Worm (Caenorhabditis elegans) whole organism, L4 larva: ENCODE data around the gene T14B4.8.

ENCODE experiments used
- F26F4.8 ChIP-seq: fragments of 200-800 bp; sonication (Bioruptor generic); conservative IDR thresholded peaks from 2 replicates; pipeline ENCODE4 v1.3.6; 2022; ENCODE audit warnings: missing genetic modification characterization, missing compliant biosample characterization
- R02D3.7 ChIP-seq: fragments of 150-350 bp; sonication (generic microtip); optimal IDR thresholded peaks from 3 replicates; lab custom pipeline; 2014; ENCODE audit warnings: missing biosample characterization, missing genetic modification characterization
- T20F7.1 ChIP-seq: fragments of 200-800 bp; sonication (Bioruptor generic); optimal IDR thresholded peaks from 2 replicates; lab custom pipeline; 2018; ENCODE audit warnings: mild to moderate bottlenecking, missing genetic modification characterization, missing compliant biosample characterization
- T26A8.4 ChIP-seq: fragments of 200-800 bp; sonication (Bioruptor generic); IDR thresholded peaks from 2 replicates; pipeline ENCODE4 v1.3.6; 2022; ENCODE audit warnings: missing genetic modification characterization, missing compliant biosample characterization
- Y48G9A.11 ChIP-seq: fragments of 200-800 bp; sonication (Bioruptor generic); IDR thresholded peaks from 2 replicates; pipeline ENCODE4 v1.3.6; 2022; ENCODE audit warnings: missing genetic modification reagents, missing genetic modification characterization, missing compliant biosample characterization
- aly-2 ChIP-seq: sonication (generic microtip); optimal IDR thresholded peaks from 2 replicates; lab custom pipeline; 2018; ENCODE audit warnings: missing biosample characterization, missing genetic modification characterization
- ama-1 ChIP-seq: fragments of 150-350 bp; optimal IDR thresholded peaks from 2 replicates; lab custom pipeline; 2014; ENCODE audit warnings: inconsistent platforms, mixed read lengths
- arid-1 ChIP-seq: fragments of 200-800 bp; sonication (Bioruptor generic); conservative IDR thresholded peaks from 2 replicates; pipeline ENCODE4 v1.3.6; 2022; ENCODE audit warnings: missing genetic modification reagents, missing genetic modification characterization, missing compliant biosample characterization
- ceh-20 ChIP-seq: fragments of 200-800 bp; sonication (Bioruptor generic); IDR thresholded peaks from 2 replicates; pipeline ENCODE4 v1.3.6; 2022; ENCODE audit warnings: missing genetic modification reagents, missing genetic modification characterization, missing compliant biosample characterization
- ceh-44 ChIP-seq: fragments of 200-800 bp; sonication (Bioruptor generic); IDR thresholded peaks from 2 replicates; pipeline ENCODE4 v1.3.6; 2022; ENCODE audit warnings: missing genetic modification reagents, missing genetic modification characterization, missing compliant biosample characterization
- daf-16 ChIP-seq, 3 experiments: sonication (generic microtip); optimal IDR thresholded peaks; 2 replicates each; lab custom pipeline; 2016 to 2017; ENCODE audit warnings: missing genetic modification characterization in 3 of 3, missing genetic modification reagents in 3 of 3, mild to moderate bottlenecking in 2 of 3, missing compliant biosample characterization in 2 of 3, missing biosample characterization in 1 of 3, moderate library complexity in 1 of 3
- daf-19 ChIP-seq: fragments of 200-800 bp; sonication (Bioruptor generic); conservative IDR thresholded peaks from 2 replicates; pipeline ENCODE4 v1.3.6; 2022; ENCODE audit warnings: missing genetic modification characterization, missing compliant biosample characterization
- dmd-8 ChIP-seq: fragments of 200-800 bp; sonication (Bioruptor generic); IDR thresholded peaks from 2 replicates; pipeline ENCODE4 v1.3.6; 2022; ENCODE audit warnings: missing genetic modification characterization, missing compliant biosample characterization
- dmd-9 ChIP-seq: fragments of 200-800 bp; sonication (Bioruptor generic); IDR thresholded peaks from 2 replicates; pipeline ENCODE4 v1.3.6; 2022; ENCODE audit warnings: missing genetic modification reagents, missing genetic modification characterization, missing compliant biosample characterization
- dve-1 ChIP-seq: sonication (generic microtip); optimal IDR thresholded peaks from 2 replicates; lab custom pipeline; 2017; ENCODE audit warnings: antibody characterized with exemption, mild to moderate bottlenecking, missing genetic modification characterization, missing compliant biosample characterization; ENCODE audit not compliant: insufficient read depth
- fkh-10 ChIP-seq: fragments of 150-350 bp; optimal IDR thresholded peaks from 2 replicates; lab custom pipeline; 2014; ENCODE audit warnings: missing biosample characterization, missing genetic modification reagents, missing genetic modification characterization
- gei-8 ChIP-seq: fragments of 200-800 bp; sonication (Bioruptor generic); optimal IDR thresholded peaks from 2 replicates; lab custom pipeline; 2018; ENCODE audit warnings: mild to moderate bottlenecking, missing genetic modification characterization, missing compliant biosample characterization
- hif-1 ChIP-seq, 2 experiments: sonication (generic microtip); optimal IDR thresholded peaks; 2 replicates each; lab custom pipeline; 2016 to 2017; ENCODE audit warnings: missing compliant biosample characterization in 2 of 2, missing genetic modification characterization in 2 of 2, missing genetic modification reagents in 2 of 2, missing genotype in 2 of 2, mild to moderate bottlenecking in 1 of 2
- hlh-30 ChIP-seq: sonication (generic microtip); optimal IDR thresholded peaks from 2 replicates; lab custom pipeline; 2017; ENCODE audit warnings: antibody characterized with exemption, mild to moderate bottlenecking, missing genetic modification characterization, missing compliant biosample characterization; ENCODE audit not compliant: insufficient read depth
- hmg-1.1 ChIP-seq: fragments of 200-800 bp; sonication (Bioruptor generic); IDR thresholded peaks from 2 replicates; pipeline ENCODE4 v1.3.6; 2022; ENCODE audit warnings: missing genetic modification reagents, missing genetic modification characterization, missing compliant biosample characterization
- lin-38 ChIP-seq: fragments of 200-800 bp; sonication (Bioruptor generic); IDR thresholded peaks from 2 replicates; pipeline ENCODE4 v1.3.6; 2022; ENCODE audit warnings: missing genetic modification reagents, missing genetic modification characterization, missing compliant biosample characterization
- lin-39 ChIP-seq: fragments of 150-350 bp; optimal IDR thresholded peaks from 2 replicates; lab custom pipeline; 2014; ENCODE audit warnings: missing biosample characterization, missing genetic modification reagents, missing genetic modification characterization
- lir-3 ChIP-seq: sonication (generic microtip); optimal IDR thresholded peaks from 2 replicates; lab custom pipeline; 2016; ENCODE audit warnings: mild to moderate bottlenecking, missing genetic modification characterization, missing compliant biosample characterization
- madf-5 ChIP-seq, 2 experiments: fragments of 200-800 bp; sonication (Bioruptor generic); IDR thresholded peaks; 2 replicates each; pipeline ENCODE4 v1.3.6; 2022; ENCODE audit warnings: missing compliant biosample characterization in 2 of 2, missing genetic modification characterization in 2 of 2
- mdl-1 ChIP-seq, 2 experiments: fragments of 150-350 bp in 1 of 2; sonication (generic microtip) in 1 of 2; optimal IDR thresholded peaks; 2 replicates each; lab custom pipeline; 2014 to 2017; ENCODE audit warnings: missing biosample characterization in 2 of 2, missing genetic modification characterization in 2 of 2
- mep-1 ChIP-seq: fragments of 150-350 bp; sonication (generic microtip); optimal IDR thresholded peaks from 3 replicates; lab custom pipeline; 2014; ENCODE audit warnings: missing biosample characterization, missing genetic modification characterization
- mxl-3 ChIP-seq: fragments of 200-800 bp; sonication (Bioruptor generic); optimal IDR thresholded peaks from 2 replicates; lab custom pipeline; 2018; ENCODE audit warnings: mild to moderate bottlenecking, missing genetic modification characterization, missing compliant biosample characterization
- nhr-10 ChIP-seq: fragments of 150-350 bp; optimal IDR thresholded peaks from 2 replicates; lab custom pipeline; 2014; ENCODE audit warnings: missing biosample characterization, missing genetic modification characterization
- nhr-11 ChIP-seq: fragments of 150-350 bp; optimal IDR thresholded peaks from 2 replicates; lab custom pipeline; 2014; ENCODE audit warnings: missing biosample characterization, missing genetic modification characterization
- nhr-28 ChIP-seq: fragments of 150-350 bp; optimal IDR thresholded peaks from 2 replicates; lab custom pipeline; 2014; ENCODE audit warnings: missing biosample characterization, missing genetic modification characterization
- nhr-41 ChIP-seq: fragments of 200-800 bp; sonication (Bioruptor generic); IDR thresholded peaks from 2 replicates; pipeline ENCODE4 v1.3.6; 2022; ENCODE audit warnings: missing genetic modification reagents, missing genetic modification characterization, missing compliant biosample characterization
- nhr-42 ChIP-seq: fragments of 200-800 bp; sonication (Bioruptor generic); IDR thresholded peaks from 2 replicates; pipeline ENCODE4 v1.3.6; 2022; ENCODE audit warnings: missing genetic modification characterization, missing compliant biosample characterization
- nhr-76 ChIP-seq: fragments of 150-350 bp; optimal IDR thresholded peaks from 2 replicates; lab custom pipeline; 2014; ENCODE audit warnings: missing biosample characterization, missing genetic modification characterization
- nhr-77 ChIP-seq: fragments of 150-350 bp; optimal IDR thresholded peaks from 2 replicates; lab custom pipeline; 2014; ENCODE audit warnings: missing biosample characterization, missing genetic modification characterization
- saeg-2 ChIP-seq: fragments of 200-800 bp; sonication (Bioruptor generic); IDR thresholded peaks from 2 replicates; pipeline ENCODE4 v1.3.6; 2022; ENCODE audit warnings: missing genetic modification reagents, missing genetic modification characterization, missing compliant biosample characterization
- sdz-12 ChIP-seq: fragments of 200-800 bp; sonication (Bioruptor generic); optimal IDR thresholded peaks from 2 replicates; lab custom pipeline; 2018; ENCODE audit warnings: mild to moderate bottlenecking, missing genetic modification characterization, missing compliant biosample characterization
- snpc-1.2 ChIP-seq: fragments of 200-800 bp; sonication (Bioruptor generic); IDR thresholded peaks from 2 replicates; pipeline ENCODE4 v1.3.6; 2022; ENCODE audit warnings: missing genetic modification reagents, missing genetic modification characterization, missing compliant biosample characterization
- snpc-4 ChIP-seq: fragments of 150-350 bp; optimal IDR thresholded peaks from 2 replicates; lab custom pipeline; 2014; ENCODE audit warnings: missing biosample characterization, missing genetic modification characterization
- spr-1 ChIP-seq: sonication (generic microtip); optimal IDR thresholded peaks from 2 replicates; lab custom pipeline; 2016; ENCODE audit warnings: mild to moderate bottlenecking, missing genetic modification characterization, missing compliant biosample characterization
- tra-1 ChIP-seq: fragments of 200-800 bp; sonication (Bioruptor generic); IDR thresholded peaks from 2 replicates; pipeline ENCODE4 v1.3.6; 2022; ENCODE audit warnings: missing genetic modification reagents, missing genetic modification characterization, missing compliant biosample characterization
- unc-130 ChIP-seq: sonication (generic microtip); optimal IDR thresholded peaks from 2 replicates; lab custom pipeline; 2016; ENCODE audit warnings: missing genetic modification reagents, missing genetic modification characterization, missing compliant biosample characterization
- unc-62 ChIP-seq, 3 experiments: fragments of 150-350 bp in 1 of 3; sonication (generic microtip); optimal IDR thresholded peaks in 2 of 3; peaks in 1 of 3; 1 replicate in 1 of 3; 2 replicates in 2 of 3; lab custom pipeline; 2014 to 2017; ENCODE audit warnings: missing biosample characterization in 3 of 3, missing genetic modification characterization in 3 of 3, missing genetic modification reagents in 3 of 3, missing genotype in 1 of 3
- vab-7 ChIP-seq: fragments of 200-800 bp; sonication (Bioruptor generic); IDR thresholded peaks from 2 replicates; pipeline ENCODE4 v1.3.6; 2022; ENCODE audit warnings: missing genetic modification reagents, missing genetic modification characterization, missing compliant biosample characterization
- zip-11 ChIP-seq: fragments of 200-800 bp; sonication (Bioruptor generic); IDR thresholded peaks from 2 replicates; pipeline ENCODE4 v1.3.6; 2022; ENCODE audit warnings: missing genetic modification characterization, missing compliant biosample characterization
- zip-2 ChIP-seq: fragments of 150-350 bp; optimal IDR thresholded peaks from 2 replicates; lab custom pipeline; 2014; ENCODE audit warnings: missing biosample characterization, missing genetic modification characterization
- ztf-11 ChIP-seq: fragments of 150-350 bp; optimal IDR thresholded peaks from 2 replicates; lab custom pipeline; 2014; ENCODE audit warnings: missing biosample characterization, missing genetic modification characterization
- ztf-7 ChIP-seq: fragments of 150-350 bp; optimal IDR thresholded peaks from 2 replicates; lab custom pipeline; 2014; ENCODE audit warnings: missing biosample characterization, missing genetic modification characterization

The T14B4.8 gene

ce11 chrII:6733718-6734117, 4.5 kb upstream of the T14B4.8 start, which contains the start of gene T14B4.9:
TSS of gene T14B4.9 (minus strand) at chrII:6733818.
- TF ChIP-seq ceh-44 (GFP tag; lab: Robert Waterston, UW): no peak
- TF ChIP-seq R02D3.7: no peak
- TF ChIP-seq snpc-4 (tag; lab: Kevin White, UChicago): no peak
- no peak for TF ChIP-seq zip-11 (GFP tag; lab: Robert Waterston, UW)
- TF ChIP-seq sdz-12 (GFP tag; lab: Kevin White, UChicago): no peak
- no peak for TF ChIP-seq ztf-7 (tag; lab: Kevin White, UChicago)
- no peak for TF ChIP-seq Y48G9A.11 (GFP tag; lab: Robert Waterston, UW)
- TF ChIP-seq ama-1 (lab: Kevin White, UChicago): no peak
- TF ChIP-seq mdl-1 (tag; optimal IDR thresholded peaks at IDR 0.05; lab: Kevin White, UChicago): no peak
- TF ChIP-seq nhr-42 (GFP tag; lab: Robert Waterston, UW): no peak
- no peak for TF ChIP-seq gei-8 (GFP tag; lab: Kevin White, UChicago)
- no peak for TF ChIP-seq lin-39 (tag; lab: Kevin White, UChicago)
- TF ChIP-seq snpc-1.2: no peak

- TF ChIP-seq dmd-8 (GFP tag; lab: Robert Waterston, UW): no peak
- TF ChIP-seq unc-62 (GFP tag; optimal IDR thresholded peaks at IDR 0.05 in 1 of 2; lab: Kevin White, UChicago): peak in 1 of 2 experiments; percentile 69
- no peak for TF ChIP-seq unc-62 (tag; optimal IDR thresholded peaks at IDR 0.05; lab: Kevin White, UChicago)
Observed at ce11 chrII:6726814-6727213, 2.4 kb downstream of the T14B4.8 start.

DNA sequence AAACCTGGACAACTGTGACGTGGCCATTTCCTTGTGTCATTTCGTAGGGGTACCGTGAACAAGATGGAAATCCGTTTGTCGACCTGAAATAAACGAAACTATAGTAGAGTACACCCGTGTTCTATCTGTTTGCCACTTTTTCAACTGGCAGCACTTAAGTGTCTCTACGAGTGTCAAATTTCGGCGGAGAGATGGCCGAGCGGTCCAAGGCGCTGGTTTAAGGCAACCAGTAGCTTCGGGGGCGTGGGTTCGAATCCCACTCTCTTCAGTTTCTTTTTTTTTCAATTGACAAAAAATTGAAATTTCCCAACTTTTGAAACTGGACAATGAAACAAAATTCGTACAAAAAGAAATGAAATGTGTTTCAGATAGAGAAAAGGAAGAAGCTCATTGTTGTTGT, 7.6 kb downstream of the T14B4.8 start:
- TF ChIP-seq nhr-28 (tag; lab: Kevin White, UChicago) (peak; percentile 32), zip-2 (tag; lab: Kevin White, UChicago) (no peak), vab-7 (GFP tag; lab: Robert Waterston, UW) (peak; percentile 72; the same call in 1 of the 2 replicates), mxl-3 (peak; percentile 27), lir-3 (tag; lab: Kevin White, UChicago) (no peak), fkh-10 (GFP tag; lab: Kevin White, UChicago) (no peak), daf-16 (GFP tag; optimal IDR thresholded peaks at IDR 0.05; lab: Kevin White, UChicago) (no peak), daf-16 (tag; optimal IDR thresholded peaks at IDR 0.05; lab: Kevin White, UChicago) (no peak), nhr-76 (no peak), ztf-11 (no peak), tra-1 (0 out of 2 replicates have a peak, but pooled peaks have one; percentile 33), madf-5 (GFP tag; IDR thresholded peaks at IDR 0.05; lab: Robert Waterston, UW) (0 out of 4 replicates have a peak, but pooled peaks of 1 of the 2 experiments have one; percentile 58), hif-1 (tag; optimal IDR thresholded peaks at IDR 0.05; lab: Kevin White, UChicago) (peak in 1 of 2 experiments; percentile 4), nhr-77 (tag; lab: Kevin White, UChicago) (no peak), aly-2 (tag; lab: Kevin White, UChicago) (no peak), saeg-2 (GFP tag; lab: Robert Waterston, UW) (0 out of 2 replicates have a peak, but pooled peaks have one; percentile 36), ceh-44 (GFP tag; lab: Robert Waterston, UW) (0 out of 2 replicates have a peak, but pooled peaks have one; percentile 23), daf-19 (GFP tag; lab: Robert Waterston, UW) (no peak), mep-1 (tag; lab: Kevin White, UChicago) (peak; percentile 35), nhr-10 (no peak), nhr-11 (tag; lab: Kevin White, UChicago) (no peak), T26A8.4 (GFP tag; lab: Robert Waterston, UW) (no peak), hlh-30 (tag; lab: Kevin White, UChicago) (no peak), lin-39 (tag; lab: Kevin White, UChicago) (no peak), T20F7.1 (GFP tag; lab: Kevin White, UChicago) (no peak), unc-130 (peak; percentile 26), F26F4.8 (GFP tag; lab: Robert Waterston, UW) (no peak), ceh-20 (GFP tag; lab: Robert Waterston, UW) (0 out of 2 replicates have a peak, but pooled peaks have one; percentile 48), dmd-9 (GFP tag; lab: Robert Waterston, UW) (peak; percentile 59; the same call in 1 of the 2 replicates), dve-1 (tag; lab: Kevin White, UChicago) (peak; percentile 16), nhr-41 (GFP tag; lab: Robert Waterston, UW) (peak; percentile 63; the same call in 1 of the 2 replicates), spr-1 (tag; lab: Kevin White, UChicago) (peak; percentile 21), lin-38 (GFP tag; lab: Robert Waterston, UW) (no peak; the same call in 1 of the 2 replicates), hmg-1.1 (GFP tag; lab: Robert Waterston, UW) (peak; percentile 68), arid-1 (GFP tag; lab: Robert Waterston, UW) (peak; percentile 63; the same call in 1 of the 2 replicates)
